Worm (Caenorhabditis elegans): ENCODE measurements around the gene T25B9.8.
A peak's percentile ranks its signal among the peaks of the same experiment; 100 is the strongest.

T25B9.8 gene

DNA sequence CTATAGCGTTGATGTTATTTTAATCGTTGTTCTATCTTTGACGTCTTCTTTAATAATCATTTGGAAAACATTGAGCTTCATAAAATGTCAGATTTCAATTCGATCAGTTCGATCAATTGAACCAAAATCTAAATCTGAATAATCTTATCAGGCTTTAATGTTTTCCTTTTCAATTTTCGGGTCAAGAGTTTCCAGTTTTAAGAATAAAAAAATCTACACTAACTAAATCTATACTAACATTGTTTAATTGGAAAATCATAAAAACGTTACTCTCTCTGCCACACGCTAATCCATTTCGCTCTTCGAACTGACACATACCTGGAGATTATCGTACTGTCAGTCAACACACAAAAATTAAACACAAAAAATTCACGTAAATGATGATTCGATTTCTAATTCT lies 3.8 kb downstream of the T25B9.8 start, which contains the start of gene T25B9.11:
TSS of gene T25B9.11 (plus strand) at position 301 of the 400 bp plus-strand sequence.
- no peak for TF ChIP-seq nhr-25 (tag; optimal IDR thresholded peaks at IDR 0.05; ENCODE audit: borderline replicate concordance, insufficient read depth)
- no peak for TF ChIP-seq dmd-9 (GFP tag; IDR thresholded peaks at IDR 0.05)
- TF ChIP-seq ZK546.5 (tag; optimal IDR thresholded peaks at IDR 0.05) = no peak
- no peak for TF ChIP-seq mdt-29 (GFP tag; IDR thresholded peaks at IDR 0.05)
- no peak for TF ChIP-seq tra-1 (GFP tag; IDR thresholded peaks at IDR 0.05)
- no peak for TF ChIP-seq Y5F2A.4 (GFP tag; optimal IDR thresholded peaks at IDR 0.05)
- TF ChIP-seq T20F7.1 (GFP tag; optimal IDR thresholded peaks at IDR 0.05) = no peak
- TF ChIP-seq ama-1 (optimal IDR thresholded peaks at IDR 0.05) = no peak
- no peak for TF ChIP-seq nhr-111 (GFP tag; optimal IDR thresholded peaks at IDR 0.05)
- TF ChIP-seq spr-1 (tag; optimal IDR thresholded peaks at IDR 0.05) = no peak
- no peak for TF ChIP-seq Y105C5A.15 (GFP tag; IDR thresholded peaks at IDR 0.05)
- TF ChIP-seq tag-97 (GFP tag; IDR thresholded peaks at IDR 0.05) = no peak
- no peak for TF ChIP-seq daf-12 (tag; optimal IDR thresholded peaks at IDR 0.05)
- no peak for TF ChIP-seq snpc-1.2 (GFP tag; IDR thresholded peaks at IDR 0.05)
- no peak for TF ChIP-seq nhr-42 (GFP tag; IDR thresholded peaks at IDR 0.05)
- no peak for TF ChIP-seq daf-16 (GFP tag; optimal IDR thresholded peaks at IDR 0.05)
- TF ChIP-seq daf-16 (tag; optimal IDR thresholded peaks at IDR 0.05) = no peak
- no peak for TF ChIP-seq nhr-41 (GFP tag; IDR thresholded peaks at IDR 0.05)
- TF ChIP-seq lin-29 (GFP tag; IDR thresholded peaks at IDR 0.05) = no peak

DNA sequence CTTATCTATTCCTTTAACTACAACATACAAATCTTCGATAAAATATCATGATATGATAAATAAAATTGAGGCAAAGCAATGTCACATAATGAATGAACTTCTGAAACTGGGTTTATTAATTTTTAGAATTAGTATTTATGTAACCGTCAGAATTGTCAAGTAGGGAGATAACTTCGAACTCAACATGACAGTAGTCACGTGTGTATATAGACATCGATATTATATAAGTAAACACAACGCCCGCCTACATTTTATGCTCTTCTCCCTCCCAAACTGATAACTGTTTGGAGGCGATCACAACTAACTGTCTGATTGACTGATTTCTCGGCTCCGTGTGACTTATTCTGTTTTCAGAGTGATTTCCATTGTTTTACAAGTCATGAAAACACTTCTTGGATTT lies 6.7 kb downstream of the T25B9.8 start, which contains the start of gene ugt-54:
TSS of gene ugt-54 (plus strand) at position 355 of the 400 bp plus-strand sequence.
- TF ChIP-seq nhr-102 (tag; optimal IDR thresholded peaks at IDR 0.05) = peak; percentile 43
- no peak for TF ChIP-seq aly-2 (tag; optimal IDR thresholded peaks at IDR 0.05)
- TF ChIP-seq lin-39 (tag; optimal IDR thresholded peaks at IDR 0.05) = no peak
- peak; percentile 72 for TF ChIP-seq dve-1 (tag; optimal IDR thresholded peaks at IDR 0.05; ENCODE audit: insufficient read depth)
- peak; percentile 80 for TF ChIP-seq hlh-11 (tag; optimal IDR thresholded peaks at IDR 0.05)
- no peak for TF ChIP-seq aha-1 (tag)
- no peak for TF ChIP-seq ama-1 (optimal IDR thresholded peaks at IDR 0.05)
- no peak for TF ChIP-seq F49E8.2 (tag; optimal IDR thresholded peaks at IDR 0.05; ENCODE audit: borderline replicate concordance)
- TF ChIP-seq dmd-6 (GFP tag; IDR thresholded peaks at IDR 0.05) = peak; percentile 84
- no peak for TF ChIP-seq unc-130 (GFP tag; optimal IDR thresholded peaks at IDR 0.05)
- TF ChIP-seq snpc-4 (tag; optimal IDR thresholded peaks at IDR 0.05) = no peak
- peak; percentile 37 for TF ChIP-seq hlh-30 (tag; optimal IDR thresholded peaks at IDR 0.05; ENCODE audit: insufficient read depth)
- TF ChIP-seq hmg-1.1 (GFP tag; IDR thresholded peaks at IDR 0.05) = no peak
- TF ChIP-seq nhr-28 (tag; optimal IDR thresholded peaks at IDR 0.05) = peak; percentile 68
- peak; percentile 31 for TF ChIP-seq pqm-1 (tag; optimal IDR thresholded peaks at IDR 0.05)
- peak in 1 of 2 experiments; percentile 25 for TF ChIP-seq daf-16 (GFP tag; optimal IDR thresholded peaks at IDR 0.05)
- peak; percentile 93 for TF ChIP-seq daf-16 (tag; optimal IDR thresholded peaks at IDR 0.05)
- TF ChIP-seq lin-1 (GFP tag; IDR thresholded peaks at IDR 0.05) = no peak
- TF ChIP-seq lin-29 (GFP tag; IDR thresholded peaks at IDR 0.05) = no peak
- no peak for TF ChIP-seq daf-19 (GFP tag; conservative IDR thresholded peaks at IDR 0.05)
- peak; percentile 57 for TF ChIP-seq nhr-48 (tag; optimal IDR thresholded peaks at IDR 0.05)
- no peak for TF ChIP-seq snpc-1.2 (GFP tag; IDR thresholded peaks at IDR 0.05)
- TF ChIP-seq dmd-9 (GFP tag; IDR thresholded peaks at IDR 0.05) = no peak
- peak; percentile 63; the same call in 1 of the 2 replicates for TF ChIP-seq php-3 (GFP tag; IDR thresholded peaks at IDR 0.05)

DNA sequence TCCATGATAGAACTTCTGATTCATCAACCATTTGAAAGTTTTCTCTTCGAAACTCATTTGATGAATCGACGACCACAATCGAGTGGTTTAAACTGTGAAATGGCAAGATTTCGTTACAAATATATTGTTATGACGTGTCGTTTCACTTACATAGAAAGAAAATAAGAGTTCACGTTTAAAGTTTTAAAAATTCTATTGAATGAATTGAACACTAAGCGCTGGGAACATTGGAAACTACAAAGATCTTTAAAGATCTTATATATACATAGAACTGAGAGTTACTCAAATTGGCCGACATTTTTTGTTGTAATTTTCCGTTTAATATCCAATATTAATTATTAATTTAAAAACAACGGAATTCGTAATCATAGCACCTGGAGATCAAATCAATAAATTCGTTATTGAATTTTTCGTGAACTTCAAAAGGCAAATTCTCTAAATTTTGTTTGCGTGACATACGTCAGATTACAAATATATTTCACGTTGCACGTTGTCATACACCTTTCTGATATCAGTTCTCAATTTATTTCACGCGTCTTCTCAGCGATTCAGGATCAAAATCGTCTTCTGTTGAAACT lies 10.3 kb downstream of the T25B9.8 start, which contains the start of the genes T25B9.4 and T25B9.6:
TSS of gene T25B9.4 (minus strand) at position 101 of the 578 bp plus-strand sequence.
TSS of gene T25B9.6 (plus strand) at position 528 of the 578 bp plus-strand sequence.
- TF ChIP-seq dmd-6 (GFP tag; IDR thresholded peaks at IDR 0.05) (no peak), snpc-1.2 (GFP tag; IDR thresholded peaks at IDR 0.05) (no peak)

Data from whole organism, L4 larva.